Worm (Caenorhabditis elegans) whole organism, early embryonic: Measurements from ENCODE around the gene T24H10.4.

Experiments used
- B0310.2 ChIP-seq: sonication (generic microtip); optimal IDR thresholded peaks from 2 replicates; lab custom pipeline; 2016; ENCODE audit warnings: mild to moderate bottlenecking, missing genetic modification characterization, missing compliant biosample characterization
- F13C5.2 ChIP-seq: sonication (generic microtip); optimal IDR thresholded peaks from 2 replicates; lab custom pipeline; 2017; ENCODE audit warnings: mild to moderate bottlenecking, missing genetic modification characterization, inconsistent platforms, missing compliant biosample characterization
- aly-1 ChIP-seq: sonication (generic microtip); optimal IDR thresholded peaks from 2 replicates; lab custom pipeline; 2016; ENCODE audit warnings: missing genetic modification characterization, missing compliant biosample characterization
- ama-1 ChIP-seq: fragments of 150-350 bp; optimal IDR thresholded peaks from 2 replicates; lab custom pipeline; 2014
- ceh-13 ChIP-seq: fragments of 200-800 bp; sonication (Bioruptor generic); optimal IDR thresholded peaks from 2 replicates; lab custom pipeline; 2018; ENCODE audit warnings: mild to moderate bottlenecking, missing genetic modification characterization, missing compliant biosample characterization
- ceh-36 ChIP-seq: sonication (generic microtip); optimal IDR thresholded peaks from 2 replicates; lab custom pipeline; 2016; ENCODE audit warnings: missing genetic modification characterization, inconsistent platforms, missing compliant biosample characterization
- ets-7 ChIP-seq: sonication (generic microtip); optimal IDR thresholded peaks from 2 replicates; lab custom pipeline; 2016; ENCODE audit warnings: missing genotype, missing genetic modification characterization, missing compliant biosample characterization
- flt-1 ChIP-seq: fragments of 200-800 bp; sonication (Bioruptor generic); IDR thresholded peaks from 2 replicates; pipeline ENCODE4 v1.3.6; 2022; ENCODE audit warnings: missing genetic modification characterization, missing compliant biosample characterization
- hmbx-1 ChIP-seq: sonication (generic microtip); optimal IDR thresholded peaks from 2 replicates; lab custom pipeline; 2016; ENCODE audit warnings: mild to moderate bottlenecking, missing genetic modification characterization, missing compliant biosample characterization
- hmg-4 ChIP-seq: fragments of 200-800 bp; sonication (Bioruptor generic); optimal IDR thresholded peaks from 2 replicates; lab custom pipeline; 2018; ENCODE audit warnings: mild to moderate bottlenecking, missing genetic modification characterization, missing compliant biosample characterization
- hnd-1 ChIP-seq: sonication (generic microtip); optimal IDR thresholded peaks from 2 replicates; lab custom pipeline; 2016; ENCODE audit warnings: missing genetic modification characterization, missing compliant biosample characterization
- pes-1 ChIP-seq: fragments of 200-800 bp; sonication (Bioruptor generic); IDR thresholded peaks from 2 replicates; pipeline ENCODE4 v1.3.6; 2022; ENCODE audit warnings: missing genetic modification reagents, missing genetic modification characterization, missing compliant biosample characterization
- scrt-1 ChIP-seq: fragments of 200-800 bp; sonication (Bioruptor generic); IDR thresholded peaks from 2 replicates; pipeline ENCODE4 v1.3.6; 2022; ENCODE audit warnings: missing genetic modification characterization, missing compliant biosample characterization
- sea-1 ChIP-seq: fragments of 200-800 bp; sonication (Bioruptor generic); conservative IDR thresholded peaks from 2 replicates; pipeline ENCODE4 v1.3.6; 2022; ENCODE audit warnings: missing genetic modification characterization, missing compliant biosample characterization
- tbx-11 ChIP-seq: fragments of 200-800 bp; sonication (Bioruptor generic); IDR thresholded peaks from 2 replicates; pipeline ENCODE4 v1.3.6; 2022; ENCODE audit warnings: missing genetic modification characterization, missing compliant biosample characterization
- tbx-37 ChIP-seq: fragments of 200-800 bp; sonication (Bioruptor generic); conservative IDR thresholded peaks from 2 replicates; pipeline ENCODE4 v1.3.6; 2022; ENCODE audit warnings: missing genetic modification reagents, missing genetic modification characterization, missing compliant biosample characterization
- tra-4 ChIP-seq: sonication (generic microtip); optimal IDR thresholded peaks from 2 replicates; lab custom pipeline; 2017; ENCODE audit warnings: missing genetic modification characterization, missing compliant biosample characterization

Gene T24H10.4

DNA sequence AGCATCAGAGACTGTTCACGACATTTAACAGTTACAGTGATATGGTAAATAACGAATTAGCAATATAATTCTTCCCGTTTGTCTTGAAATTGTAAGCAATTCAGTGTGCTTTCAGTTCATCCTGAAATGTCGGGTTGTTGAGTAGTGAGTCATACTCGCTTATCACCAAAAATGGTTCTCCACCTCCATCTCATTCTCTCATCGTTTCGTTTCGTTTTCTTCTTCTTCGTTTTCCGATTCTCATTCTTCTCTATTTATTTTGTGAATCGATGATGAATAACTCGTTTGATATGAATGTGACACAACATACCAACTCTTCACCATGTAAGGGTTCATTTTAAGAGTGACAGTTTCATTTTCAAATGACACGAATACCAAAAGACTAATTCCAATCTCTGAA, 7.1 kb downstream of the T24H10.4 start:
- TF ChIP-seq hmg-4 (no peak), hnd-1 (tag; lab: Kevin White, UChicago) (no peak), sea-1 (GFP tag; lab: Robert Waterston, UW) (no peak), ama-1 (lab: Kevin White, UChicago) (no peak), tbx-37 (no peak), B0310.2 (tag; lab: Kevin White, UChicago) (no peak), ceh-36 (tag; lab: Kevin White, UChicago) (no peak), tbx-11 (no peak), hmbx-1 (tag; lab: Kevin White, UChicago) (no peak), ceh-13 (GFP tag; lab: Kevin White, UChicago) (no peak), tra-4 (no peak), flt-1 (GFP tag; lab: Robert Waterston, UW) (no peak), pes-1 (GFP tag; lab: Robert Waterston, UW) (no peak), scrt-1 (GFP tag; lab: Robert Waterston, UW) (no peak), aly-1 (no peak)

- TF ChIP-seq ama-1 (lab: Kevin White, UChicago): no peak
Measured at ce11 chrII:9117789-9118242, 8.5 kb downstream of the T24H10.4 start.

- TF ChIP-seq ets-7 (no peak), aly-1 (no peak), tbx-11 (no peak), sea-1 (GFP tag; lab: Robert Waterston, UW) (no peak), ceh-36 (tag; lab: Kevin White, UChicago) (no peak), hmbx-1 (tag; lab: Kevin White, UChicago) (no peak), F13C5.2 (tag; lab: Kevin White, UChicago) (no peak), B0310.2 (tag; lab: Kevin White, UChicago) (no peak), tbx-37 (no peak), scrt-1 (GFP tag; lab: Robert Waterston, UW) (no peak), hmg-4 (no peak), pes-1 (GFP tag; lab: Robert Waterston, UW) (no peak), hnd-1 (tag; lab: Kevin White, UChicago) (no peak), tra-4 (no peak), flt-1 (GFP tag; lab: Robert Waterston, UW) (no peak), ama-1 (lab: Kevin White, UChicago) (no peak), ceh-13 (GFP tag; lab: Kevin White, UChicago) (no peak)
Measured at ce11 chrII:9120329-9120728, 11.0 kb downstream of the T24H10.4 start.

DNA sequence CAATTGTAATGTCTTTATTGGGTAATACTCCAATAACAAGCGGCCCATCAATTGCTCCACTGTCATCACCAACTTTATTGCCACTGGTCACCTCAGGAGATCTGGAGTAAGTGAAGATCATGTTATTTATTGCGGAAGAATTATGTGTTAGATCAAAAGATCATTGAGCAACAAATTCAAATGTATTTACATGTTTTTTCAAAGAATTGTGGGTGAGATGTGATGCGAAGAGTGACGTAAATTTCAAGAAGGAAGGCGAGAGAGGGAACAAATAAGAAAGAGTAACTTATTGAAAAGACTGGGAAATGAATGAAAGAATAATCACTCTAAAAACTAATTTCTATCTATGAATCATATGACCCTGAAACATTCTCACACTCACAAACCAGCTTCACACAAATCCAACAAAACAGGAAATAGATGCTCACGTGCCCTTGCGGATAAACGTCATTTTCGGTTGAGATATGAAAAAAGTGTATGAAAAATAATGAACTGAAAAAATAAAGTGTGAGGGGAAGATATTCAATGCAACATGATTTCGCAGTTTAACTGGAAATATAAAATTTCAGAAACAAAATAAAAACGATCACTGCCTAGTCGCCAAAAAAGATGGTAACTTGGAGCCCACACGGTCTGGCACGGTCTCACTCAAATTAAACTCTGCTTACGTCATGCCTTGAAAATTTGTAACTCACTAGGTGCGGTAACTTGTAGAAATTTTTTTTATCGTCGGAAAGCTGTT, 11.7 kb downstream of the T24H10.4 start:
- TF ChIP-seq aly-1: no peak
- no peak for TF ChIP-seq ceh-36 (tag; lab: Kevin White, UChicago)
- no peak for TF ChIP-seq pes-1 (GFP tag; lab: Robert Waterston, UW)
- no peak for TF ChIP-seq tbx-37
- TF ChIP-seq flt-1 (GFP tag; lab: Robert Waterston, UW): no peak
- no peak for TF ChIP-seq tra-4
- no peak for TF ChIP-seq hmbx-1 (tag; lab: Kevin White, UChicago)
- TF ChIP-seq F13C5.2 (tag; lab: Kevin White, UChicago): no peak
- TF ChIP-seq ceh-13 (GFP tag; lab: Kevin White, UChicago): no peak
- no peak for TF ChIP-seq ets-7
- no peak for TF ChIP-seq sea-1 (GFP tag; lab: Robert Waterston, UW)
- no peak for TF ChIP-seq hnd-1 (tag; lab: Kevin White, UChicago)

ce11 chrII:9124353-9124752, 15.0 kb downstream of the T24H10.4 start:
- TF ChIP-seq pes-1 (GFP tag; lab: Robert Waterston, UW) (no peak), ama-1 (lab: Kevin White, UChicago) (no peak), ceh-13 (GFP tag; lab: Kevin White, UChicago) (no peak), flt-1 (GFP tag; lab: Robert Waterston, UW) (no peak), ets-7 (no peak), sea-1 (GFP tag; lab: Robert Waterston, UW) (no peak), tbx-37 (no peak), ceh-36 (tag; lab: Kevin White, UChicago) (no peak), hmg-4 (no peak), aly-1 (no peak), tbx-11 (no peak), scrt-1 (GFP tag; lab: Robert Waterston, UW) (no peak), tra-4 (no peak), hnd-1 (tag; lab: Kevin White, UChicago) (no peak), B0310.2 (tag; lab: Kevin White, UChicago) (no peak)

ce11 chrII:9125007-9125406, 15.7 kb downstream of the T24H10.4 start:
- TF ChIP-seq sea-1 (GFP tag; lab: Robert Waterston, UW) (no peak), tbx-11 (no peak), hnd-1 (tag; lab: Kevin White, UChicago) (no peak), F13C5.2 (tag; lab: Kevin White, UChicago) (no peak), pes-1 (GFP tag; lab: Robert Waterston, UW) (no peak), tra-4 (no peak), flt-1 (GFP tag; lab: Robert Waterston, UW) (no peak), scrt-1 (GFP tag; lab: Robert Waterston, UW) (no peak), hmbx-1 (tag; lab: Kevin White, UChicago) (no peak), ceh-36 (tag; lab: Kevin White, UChicago) (no peak), ama-1 (lab: Kevin White, UChicago) (no peak), aly-1 (no peak), hmg-4 (no peak), ets-7 (no peak), tbx-37 (no peak), B0310.2 (tag; lab: Kevin White, UChicago) (no peak)

DNA sequence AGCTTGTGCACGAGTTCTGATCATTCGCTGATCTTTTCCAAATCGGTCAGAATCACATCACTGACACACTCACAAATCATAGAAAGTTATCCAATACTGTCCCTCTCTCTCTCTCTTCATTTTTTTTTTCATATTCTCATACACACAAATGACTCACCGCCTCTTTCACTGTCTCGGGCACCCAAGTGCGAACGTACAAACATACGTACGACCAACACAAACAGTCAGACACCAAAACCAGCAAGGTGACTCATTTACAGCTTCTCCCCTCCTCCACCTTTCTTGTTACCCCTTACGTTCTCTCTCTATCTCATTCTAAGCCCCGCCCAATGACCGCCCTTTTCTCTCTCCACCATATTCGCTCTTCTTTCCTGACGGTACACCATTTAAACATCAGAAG, 17.6 kb downstream of the T24H10.4 start:
- TF ChIP-seq ceh-13 (GFP tag; lab: Kevin White, UChicago): no peak
- TF ChIP-seq F13C5.2 (tag; lab: Kevin White, UChicago): no peak
- TF ChIP-seq tra-4: no peak
- no peak for TF ChIP-seq aly-1
- no peak for TF ChIP-seq ama-1 (lab: Kevin White, UChicago)
- no peak for TF ChIP-seq ets-7
- no peak for TF ChIP-seq hmg-4
- TF ChIP-seq tbx-37: no peak
